Fruit fly (Drosophila melanogaster) whole organism, embryonic: Measurements from ENCODE around the gene CstF50.

ENCODE experiments used
- CG18262 ChIP-seq: fragments of 200-800 bp; optimal IDR thresholded peaks from 3 replicates; lab custom pipeline; 2019; ENCODE audit warnings: missing biosample characterization, mild to moderate bottlenecking, missing genetic modification characterization, moderate library complexity
- CG7786 ChIP-seq: fragments of 200-800 bp; sonication (Bioruptor generic); optimal IDR thresholded peaks from 2 replicates; lab custom pipeline; 2016; ENCODE audit warnings: missing biosample characterization, missing genetic modification characterization
- CG9437 ChIP-seq: fragments of 200-800 bp; sonication (Bioruptor generic); optimal IDR thresholded peaks from 2 replicates; lab custom pipeline; 2018; ENCODE audit warnings: missing biosample characterization, mild to moderate bottlenecking, missing genetic modification characterization
- Camta ChIP-seq: fragments of 200-800 bp; sonication (Bioruptor generic); optimal IDR thresholded peaks from 2 replicates; lab custom pipeline; 2016; ENCODE audit warnings: missing biosample characterization, missing genetic modification characterization
- Hand ChIP-seq: fragments of 200-800 bp; sonication (Bioruptor generic); optimal IDR thresholded peaks from 2 replicates; lab custom pipeline; 2017; ENCODE audit warnings: mild to moderate bottlenecking, missing biosample characterization, missing genetic modification reagents, missing genetic modification characterization
- amos ChIP-seq: fragments of 200-800 bp; sonication (Bioruptor generic); IDR thresholded peaks from 2 replicates; pipeline ENCODE4 v1.3.6; 2022; ENCODE audit warnings: missing biosample characterization, missing genetic modification characterization; ENCODE audit not compliant: partially characterized antibody
- ase ChIP-seq: fragments of 200-800 bp; sonication (Bioruptor generic); IDR thresholded peaks from 3 replicates; pipeline ENCODE4 v1.3.6; 2022; ENCODE audit warnings: missing biosample characterization, missing genetic modification characterization
- lbe ChIP-seq: fragments of 200-800 bp; sonication (Bioruptor generic); optimal IDR thresholded peaks from 2 replicates; lab custom pipeline; 2016; ENCODE audit warnings: missing biosample characterization, mild to moderate bottlenecking, missing genetic modification characterization
- slp2 ChIP-seq: fragments of 200-800 bp; sonication (Bioruptor generic); optimal IDR thresholded peaks from 2 replicates; lab custom pipeline; 2016; ENCODE audit warnings: missing biosample characterization, missing genetic modification characterization
- twi ChIP-seq: fragments of 200-800 bp; optimal IDR thresholded peaks from 2 replicates; lab custom pipeline; 2019; ENCODE audit warnings: missing biosample characterization, mild to moderate bottlenecking, missing genetic modification characterization, moderate library complexity
- unc-4 ChIP-seq: fragments of 200-800 bp; sonication (Bioruptor generic); IDR thresholded peaks from 2 replicates; pipeline ENCODE4 v1.3.6; 2022; ENCODE audit warnings: missing biosample characterization, missing genetic modification characterization; ENCODE audit not compliant: partially characterized antibody

dm6 chr3R:31744044-31744652, 7.4 kb upstream of the CstF50 start, which contains the start of gene CG1896:
- TF ChIP-seq twi: no peak
- TF ChIP-seq unc-4 (GFP tag; lab: Robert Waterston, UW): no peak
- peak; percentile 48 for TF ChIP-seq CG18262
- TF ChIP-seq CG9437 (GFP tag; lab: Kevin White, UChicago): peak; percentile 5
- TF ChIP-seq lbe (GFP tag; lab: Kevin White, UChicago): peak; percentile 68
- no peak for TF ChIP-seq amos (GFP tag; lab: Robert Waterston, UW)
- TF ChIP-seq Hand (GFP tag; lab: Kevin White, UChicago): no peak
- TF ChIP-seq slp2 (GFP tag; lab: Kevin White, UChicago): no peak
- TF ChIP-seq Camta: no peak
- TF ChIP-seq ase: no peak
- TF ChIP-seq CG7786 (GFP tag; lab: Kevin White, UChicago): no peak
